Worm (Caenorhabditis elegans) whole organism, L4 larva: ENCODE data around the gene Y110A2AL.1.
A peak's percentile ranks its signal among the peaks of the same experiment; 100 is the strongest.

Source experiments
- D1046.2 ChIP-seq: fragments of 200-800 bp; sonication (Bioruptor generic); IDR thresholded peaks from 2 replicates; pipeline ENCODE4 v1.3.6; 2022; ENCODE audit warnings: missing genetic modification characterization, missing compliant biosample characterization
- F10B5.3 ChIP-seq: sonication (generic microtip); optimal IDR thresholded peaks from 2 replicates; lab custom pipeline; 2016; ENCODE audit warnings: mild to moderate bottlenecking, missing genetic modification characterization, missing compliant biosample characterization
- F26F4.8 ChIP-seq: fragments of 200-800 bp; sonication (Bioruptor generic); conservative IDR thresholded peaks from 2 replicates; pipeline ENCODE4 v1.3.6; 2022; ENCODE audit warnings: missing genetic modification characterization, missing compliant biosample characterization
- F49E8.2 ChIP-seq: sonication (generic microtip); optimal IDR thresholded peaks from 2 replicates; lab custom pipeline; 2016; ENCODE audit warnings: missing compliant biosample characterization, mild to moderate bottlenecking, missing genetic modification characterization, borderline replicate concordance
- T20F7.1 ChIP-seq: fragments of 200-800 bp; sonication (Bioruptor generic); optimal IDR thresholded peaks from 2 replicates; lab custom pipeline; 2018; ENCODE audit warnings: mild to moderate bottlenecking, missing genetic modification characterization, missing compliant biosample characterization
- T26A8.4 ChIP-seq: fragments of 200-800 bp; sonication (Bioruptor generic); IDR thresholded peaks from 2 replicates; pipeline ENCODE4 v1.3.6; 2022; ENCODE audit warnings: missing genetic modification characterization, missing compliant biosample characterization
- Y75B8A.6 ChIP-seq: fragments of 200-800 bp; sonication (Bioruptor generic); IDR thresholded peaks from 2 replicates; pipeline ENCODE4 v1.3.6; 2022; ENCODE audit warnings: missing genetic modification reagents, missing genetic modification characterization, missing compliant biosample characterization
- ama-1 ChIP-seq: fragments of 150-350 bp; optimal IDR thresholded peaks from 2 replicates; lab custom pipeline; 2014; ENCODE audit warnings: inconsistent platforms, mixed read lengths
- arid-1 ChIP-seq: fragments of 200-800 bp; sonication (Bioruptor generic); conservative IDR thresholded peaks from 2 replicates; pipeline ENCODE4 v1.3.6; 2022; ENCODE audit warnings: missing genetic modification reagents, missing genetic modification characterization, missing compliant biosample characterization
- ceh-44 ChIP-seq: fragments of 200-800 bp; sonication (Bioruptor generic); IDR thresholded peaks from 2 replicates; pipeline ENCODE4 v1.3.6; 2022; ENCODE audit warnings: missing genetic modification reagents, missing genetic modification characterization, missing compliant biosample characterization
- ceh-62 ChIP-seq: sonication (generic microtip); optimal IDR thresholded peaks from 2 replicates; lab custom pipeline; 2017; ENCODE audit warnings: missing biosample characterization, missing genetic modification characterization
- ceh-82 ChIP-seq: sonication (generic microtip); optimal IDR thresholded peaks from 2 replicates; lab custom pipeline; 2017; ENCODE audit warnings: missing biosample characterization, missing genetic modification characterization
- ces-1 ChIP-seq: fragments of 150-350 bp; sonication (generic microtip); optimal IDR thresholded peaks from 4 replicates; lab custom pipeline; 2014; ENCODE audit warnings: missing biosample characterization, missing genetic modification reagents, missing genetic modification characterization
- ctbp-1 ChIP-seq: fragments of 200-800 bp; sonication (Bioruptor generic); IDR thresholded peaks from 2 replicates; pipeline ENCODE4 v1.3.6; 2022; ENCODE audit warnings: missing genetic modification reagents, missing genetic modification characterization, missing compliant biosample characterization
- daf-12 ChIP-seq: fragments of 150-350 bp; optimal IDR thresholded peaks from 2 replicates; lab custom pipeline; 2014; ENCODE audit warnings: missing biosample characterization, missing genetic modification reagents, missing genetic modification characterization
- daf-16 ChIP-seq, 3 experiments: sonication (generic microtip); optimal IDR thresholded peaks; 2 replicates each; lab custom pipeline; 2016 to 2017; ENCODE audit warnings: missing genetic modification characterization in 3 of 3, missing genetic modification reagents in 3 of 3, mild to moderate bottlenecking in 2 of 3, missing compliant biosample characterization in 2 of 3, missing biosample characterization in 1 of 3, moderate library complexity in 1 of 3
- egl-43 ChIP-seq: fragments of 200-800 bp; sonication (Bioruptor generic); IDR thresholded peaks from 2 replicates; pipeline ENCODE4 v1.3.6; 2022; ENCODE audit warnings: missing genetic modification reagents, missing genetic modification characterization, missing compliant biosample characterization
- fkh-10 ChIP-seq: fragments of 150-350 bp; optimal IDR thresholded peaks from 2 replicates; lab custom pipeline; 2014; ENCODE audit warnings: missing biosample characterization, missing genetic modification reagents, missing genetic modification characterization
- fos-1 ChIP-seq: fragments of 150-350 bp; optimal IDR thresholded peaks from 2 replicates; lab custom pipeline; 2014; ENCODE audit warnings: missing biosample characterization, missing genetic modification characterization
- gei-8 ChIP-seq: fragments of 200-800 bp; sonication (Bioruptor generic); optimal IDR thresholded peaks from 2 replicates; lab custom pipeline; 2018; ENCODE audit warnings: mild to moderate bottlenecking, missing genetic modification characterization, missing compliant biosample characterization
- hif-1 ChIP-seq, 2 experiments: sonication (generic microtip); optimal IDR thresholded peaks; 2 replicates each; lab custom pipeline; 2016 to 2017; ENCODE audit warnings: missing compliant biosample characterization in 2 of 2, missing genetic modification characterization in 2 of 2, missing genetic modification reagents in 2 of 2, missing genotype in 2 of 2, mild to moderate bottlenecking in 1 of 2
- hlh-11 ChIP-seq: fragments of 200-800 bp; sonication (Bioruptor generic); optimal IDR thresholded peaks from 2 replicates; lab custom pipeline; 2018; ENCODE audit warnings: mild to moderate bottlenecking, missing genetic modification characterization, missing compliant biosample characterization
- hmg-1.1 ChIP-seq: fragments of 200-800 bp; sonication (Bioruptor generic); IDR thresholded peaks from 2 replicates; pipeline ENCODE4 v1.3.6; 2022; ENCODE audit warnings: missing genetic modification reagents, missing genetic modification characterization, missing compliant biosample characterization
- lin-1 ChIP-seq: fragments of 200-800 bp; sonication (Bioruptor generic); IDR thresholded peaks from 2 replicates; pipeline ENCODE4 v1.3.6; 2022; ENCODE audit warnings: missing genetic modification reagents, missing genetic modification characterization, missing compliant biosample characterization
- lin-29 ChIP-seq: fragments of 200-800 bp; sonication (Bioruptor generic); IDR thresholded peaks from 2 replicates; pipeline ENCODE4 v1.3.6; 2022; ENCODE audit warnings: missing genetic modification reagents, missing genetic modification characterization, missing compliant biosample characterization
- lin-38 ChIP-seq: fragments of 200-800 bp; sonication (Bioruptor generic); IDR thresholded peaks from 2 replicates; pipeline ENCODE4 v1.3.6; 2022; ENCODE audit warnings: missing genetic modification reagents, missing genetic modification characterization, missing compliant biosample characterization
- madf-9 ChIP-seq: fragments of 200-800 bp; sonication (Bioruptor generic); conservative IDR thresholded peaks from 2 replicates; pipeline ENCODE4 v1.3.6; 2022; ENCODE audit warnings: missing genetic modification reagents, missing genetic modification characterization, missing compliant biosample characterization
- mdl-1 ChIP-seq, 2 experiments: fragments of 150-350 bp in 1 of 2; sonication (generic microtip) in 1 of 2; optimal IDR thresholded peaks; 2 replicates each; lab custom pipeline; 2014 to 2017; ENCODE audit warnings: missing biosample characterization in 2 of 2, missing genetic modification characterization in 2 of 2
- mep-1 ChIP-seq: fragments of 150-350 bp; sonication (generic microtip); optimal IDR thresholded peaks from 3 replicates; lab custom pipeline; 2014; ENCODE audit warnings: missing biosample characterization, missing genetic modification characterization
- mxl-2 ChIP-seq: fragments of 200-800 bp; sonication (Bioruptor generic); conservative IDR thresholded peaks from 2 replicates; pipeline ENCODE4 v1.3.6; 2022; ENCODE audit warnings: missing genetic modification reagents, missing genetic modification characterization, missing compliant biosample characterization
- mxl-3 ChIP-seq: fragments of 200-800 bp; sonication (Bioruptor generic); optimal IDR thresholded peaks from 2 replicates; lab custom pipeline; 2018; ENCODE audit warnings: mild to moderate bottlenecking, missing genetic modification characterization, missing compliant biosample characterization
- nhr-10 ChIP-seq: fragments of 150-350 bp; optimal IDR thresholded peaks from 2 replicates; lab custom pipeline; 2014; ENCODE audit warnings: missing biosample characterization, missing genetic modification characterization
- nhr-11 ChIP-seq: fragments of 150-350 bp; optimal IDR thresholded peaks from 2 replicates; lab custom pipeline; 2014; ENCODE audit warnings: missing biosample characterization, missing genetic modification characterization
- nhr-111 ChIP-seq: fragments of 200-800 bp; sonication (Bioruptor generic); optimal IDR thresholded peaks from 2 replicates; lab custom pipeline; 2018; ENCODE audit warnings: mild to moderate bottlenecking, missing genetic modification characterization, missing compliant biosample characterization
- nhr-237 ChIP-seq: sonication (generic microtip); optimal IDR thresholded peaks from 2 replicates; lab custom pipeline; 2017; ENCODE audit warnings: missing biosample characterization, missing genetic modification characterization
- nhr-42 ChIP-seq: fragments of 200-800 bp; sonication (Bioruptor generic); IDR thresholded peaks from 2 replicates; pipeline ENCODE4 v1.3.6; 2022; ENCODE audit warnings: missing genetic modification characterization, missing compliant biosample characterization
- nhr-48 ChIP-seq: sonication (generic microtip); optimal IDR thresholded peaks from 2 replicates; lab custom pipeline; 2016; ENCODE audit warnings: mild to moderate bottlenecking, missing genetic modification characterization, missing compliant biosample characterization
- nhr-6 ChIP-seq: fragments of 150-350 bp; optimal IDR thresholded peaks from 2 replicates; lab custom pipeline; 2014; ENCODE audit warnings: missing biosample characterization, missing genetic modification characterization
- php-3 ChIP-seq: fragments of 200-800 bp; sonication (Bioruptor generic); IDR thresholded peaks from 2 replicates; pipeline ENCODE4 v1.3.6; 2022; ENCODE audit warnings: missing genetic modification reagents, missing genetic modification characterization, missing compliant biosample characterization
- pqm-1 ChIP-seq: sonication (generic microtip); optimal IDR thresholded peaks from 2 replicates; lab custom pipeline; 2017; ENCODE audit warnings: missing biosample characterization, missing genetic modification characterization
- saeg-2 ChIP-seq: fragments of 200-800 bp; sonication (Bioruptor generic); IDR thresholded peaks from 2 replicates; pipeline ENCODE4 v1.3.6; 2022; ENCODE audit warnings: missing genetic modification reagents, missing genetic modification characterization, missing compliant biosample characterization
- skn-1 ChIP-seq: fragments of 150-350 bp; optimal IDR thresholded peaks from 2 replicates; lab custom pipeline; 2014; ENCODE audit warnings: missing biosample characterization, missing genetic modification characterization
- snpc-1.2 ChIP-seq: fragments of 200-800 bp; sonication (Bioruptor generic); IDR thresholded peaks from 2 replicates; pipeline ENCODE4 v1.3.6; 2022; ENCODE audit warnings: missing genetic modification reagents, missing genetic modification characterization, missing compliant biosample characterization
- snpc-4 ChIP-seq: fragments of 150-350 bp; optimal IDR thresholded peaks from 2 replicates; lab custom pipeline; 2014; ENCODE audit warnings: missing biosample characterization, missing genetic modification characterization
- spr-3 ChIP-seq: fragments of 200-800 bp; sonication (Bioruptor generic); optimal IDR thresholded peaks from 2 replicates; lab custom pipeline; 2018; ENCODE audit warnings: mild to moderate bottlenecking, missing genetic modification characterization, missing compliant biosample characterization
- tag-97 ChIP-seq: fragments of 200-800 bp; sonication (Bioruptor generic); IDR thresholded peaks from 2 replicates; pipeline ENCODE4 v1.3.6; 2022; ENCODE audit warnings: missing genetic modification characterization, missing compliant biosample characterization
- unc-130 ChIP-seq: sonication (generic microtip); optimal IDR thresholded peaks from 2 replicates; lab custom pipeline; 2016; ENCODE audit warnings: missing genetic modification reagents, missing genetic modification characterization, missing compliant biosample characterization
- unc-39 ChIP-seq: sonication (generic microtip); optimal IDR thresholded peaks from 2 replicates; lab custom pipeline; 2017; ENCODE audit warnings: missing biosample characterization, missing genetic modification characterization
- zag-1 ChIP-seq: fragments of 150-350 bp; optimal IDR thresholded peaks from 2 replicates; lab custom pipeline; 2014; ENCODE audit warnings: missing biosample characterization, missing genetic modification characterization
- zip-11 ChIP-seq: fragments of 200-800 bp; sonication (Bioruptor generic); IDR thresholded peaks from 2 replicates; pipeline ENCODE4 v1.3.6; 2022; ENCODE audit warnings: missing genetic modification characterization, missing compliant biosample characterization
- ztf-11 ChIP-seq: fragments of 150-350 bp; optimal IDR thresholded peaks from 2 replicates; lab custom pipeline; 2014; ENCODE audit warnings: missing biosample characterization, missing genetic modification characterization
- ztf-7 ChIP-seq: fragments of 150-350 bp; optimal IDR thresholded peaks from 2 replicates; lab custom pipeline; 2014; ENCODE audit warnings: missing biosample characterization, missing genetic modification characterization

Gene Y110A2AL.1

DNA sequence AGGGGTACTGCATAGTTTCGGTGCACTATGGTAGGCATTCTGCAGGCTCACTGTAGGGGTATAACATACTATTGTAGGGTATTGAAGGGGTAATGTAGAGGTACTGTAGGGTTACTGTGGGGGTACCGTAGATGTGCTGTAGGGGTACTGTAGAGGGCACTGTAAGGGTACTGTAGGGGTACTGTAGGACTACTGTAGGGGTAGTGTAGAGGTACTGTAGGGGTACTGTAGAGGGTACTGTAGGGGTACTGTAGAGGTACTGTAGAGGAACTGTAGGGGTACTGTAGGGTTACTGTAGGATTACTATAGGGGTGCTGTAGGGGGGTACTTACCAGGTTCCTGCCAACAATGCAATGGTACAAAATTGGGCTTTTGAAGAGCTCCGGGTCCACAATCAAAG lies 44.8 kb upstream of the Y110A2AL.1 start (continued):
- no peak for TF ChIP-seq F49E8.2 (tag; lab: Kevin White, UChicago)
- no peak for TF ChIP-seq spr-3 (GFP tag; lab: Kevin White, UChicago)
- TF ChIP-seq fos-1 (tag; lab: Kevin White, UChicago): no peak
- no peak for TF ChIP-seq mxl-3
- no peak for TF ChIP-seq Y75B8A.6
- no peak for TF ChIP-seq hif-1 (tag; optimal IDR thresholded peaks at IDR 0.05; lab: Kevin White, UChicago)
- no peak for TF ChIP-seq lin-38 (GFP tag; lab: Robert Waterston, UW)
- TF ChIP-seq ces-1 (GFP tag; lab: Kevin White, UChicago): no peak
- no peak for TF ChIP-seq lin-29
- TF ChIP-seq hlh-11: no peak
- TF ChIP-seq tag-97 (GFP tag; lab: Robert Waterston, UW): no peak
- TF ChIP-seq T20F7.1 (GFP tag; lab: Kevin White, UChicago): no peak
- TF ChIP-seq egl-43 (GFP tag; lab: Robert Waterston, UW): no peak
- TF ChIP-seq ama-1 (lab: Kevin White, UChicago): no peak
- TF ChIP-seq nhr-6: no peak
- TF ChIP-seq F26F4.8 (GFP tag; lab: Robert Waterston, UW): no peak
- no peak for TF ChIP-seq ztf-7 (tag; lab: Kevin White, UChicago)
- TF ChIP-seq ceh-62 (tag; lab: Kevin White, UChicago): no peak
- TF ChIP-seq zip-11: no peak
- 0 out of 2 replicates have a peak, but pooled peaks have one; percentile 19 for TF ChIP-seq arid-1 (GFP tag; lab: Robert Waterston, UW)
- TF ChIP-seq nhr-10 (tag; lab: Kevin White, UChicago): no peak
- TF ChIP-seq F10B5.3 (tag; lab: Kevin White, UChicago): no peak
- TF ChIP-seq nhr-42 (GFP tag; lab: Robert Waterston, UW): no peak
- no peak for TF ChIP-seq hmg-1.1 (GFP tag; lab: Robert Waterston, UW)
- no peak for TF ChIP-seq saeg-2 (GFP tag; lab: Robert Waterston, UW)
- no peak for TF ChIP-seq unc-130 (GFP tag; lab: Kevin White, UChicago)
- TF ChIP-seq snpc-1.2 (GFP tag; lab: Robert Waterston, UW): peak; percentile 40; the same call in 1 of the 2 replicates
- no peak for TF ChIP-seq mdl-1 (tag; optimal IDR thresholded peaks at IDR 0.05; lab: Kevin White, UChicago)

ce11 chrII:2831173-2831572 lies 43.7 kb upstream of the Y110A2AL.1 start, which contains the start of gene K12H6.6:
Gene K12H6.6, minus strand, starts transcription at chrII:2831233.
- TF ChIP-seq egl-43 (GFP tag; lab: Robert Waterston, UW) (no peak), madf-9 (GFP tag; lab: Robert Waterston, UW) (no peak), daf-16 (GFP tag; optimal IDR thresholded peaks at IDR 0.05; lab: Kevin White, UChicago) (no peak), daf-16 (tag; optimal IDR thresholded peaks at IDR 0.05; lab: Kevin White, UChicago) (peak; percentile 2), nhr-11 (tag; lab: Kevin White, UChicago) (no peak), mxl-2 (GFP tag; lab: Robert Waterston, UW) (no peak), ceh-44 (GFP tag; lab: Robert Waterston, UW) (no peak), nhr-48 (no peak), nhr-237 (no peak), ama-1 (lab: Kevin White, UChicago) (no peak), nhr-111 (GFP tag; lab: Kevin White, UChicago) (no peak), mdl-1 (tag; optimal IDR thresholded peaks at IDR 0.05; lab: Kevin White, UChicago) (no peak), gei-8 (GFP tag; lab: Kevin White, UChicago) (no peak), skn-1 (tag; lab: Kevin White, UChicago) (no peak), snpc-4 (no peak), pqm-1 (no peak), lin-1 (no peak), php-3 (GFP tag; lab: Robert Waterston, UW) (no peak), ztf-11 (tag; lab: Kevin White, UChicago) (no peak), D1046.2 (no peak), daf-12 (no peak), ztf-7 (tag; lab: Kevin White, UChicago) (no peak), ceh-82 (tag; lab: Kevin White, UChicago) (no peak), mep-1 (no peak), spr-3 (GFP tag; lab: Kevin White, UChicago) (no peak), fkh-10 (GFP tag; lab: Kevin White, UChicago) (no peak), ctbp-1 (GFP tag; lab: Robert Waterston, UW) (no peak), zag-1 (no peak), T26A8.4 (no peak), lin-29 (no peak), hif-1 (tag; optimal IDR thresholded peaks at IDR 0.05; lab: Kevin White, UChicago) (no peak), unc-39 (tag; lab: Kevin White, UChicago) (no peak)
